Fruit fly (Drosophila melanogaster): ENCODE results near the gene Drak.

The Drak gene

DNA sequence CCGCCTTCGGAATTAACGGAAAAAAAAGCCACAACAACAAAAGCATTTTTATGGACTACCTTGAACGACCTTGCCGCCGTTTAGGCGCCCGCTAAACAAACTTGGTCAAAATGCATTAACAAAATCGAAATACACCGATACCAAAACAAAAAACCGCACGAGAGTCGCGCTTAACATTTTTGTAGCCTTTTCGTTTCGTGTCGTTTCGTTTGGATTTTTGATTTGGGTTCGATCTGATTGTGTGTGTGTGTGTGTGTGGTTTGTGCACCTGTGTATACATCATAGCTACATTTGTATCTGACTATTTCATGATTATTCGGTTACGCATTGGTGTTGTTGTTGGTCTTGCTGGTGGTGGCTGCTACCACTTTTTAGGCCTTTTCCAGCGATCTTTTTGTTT, 22.6 kb downstream of the Drak start (continued):
- TF ChIP-seq CG3163 (GFP tag; optimal IDR thresholded peaks at IDR 0.05): no peak
- TF ChIP-seq da (GFP tag; optimal IDR thresholded peaks at IDR 0.05): no peak
- TF ChIP-seq B-H2 (GFP tag; optimal IDR thresholded peaks at IDR 0.05): no peak
- TF ChIP-seq Sry-δ (GFP tag; optimal IDR thresholded peaks at IDR 0.05): no peak
- no peak for TF ChIP-seq Lim3 (GFP tag; IDR thresholded peaks at IDR 0.05)
- no peak for TF ChIP-seq az2 (GFP tag; optimal IDR thresholded peaks at IDR 0.05)
- no peak for TF ChIP-seq Asciz (GFP tag; optimal IDR thresholded peaks at IDR 0.05)
- peak; percentile 73; the same call in 1 of the 4 replicates for TF ChIP-seq chinmo (GFP tag; IDR thresholded peaks at IDR 0.05; ENCODE audit: partially characterized antibody)
- TF ChIP-seq CG12236 (GFP tag; optimal IDR thresholded peaks at IDR 0.05): no peak

DNA sequence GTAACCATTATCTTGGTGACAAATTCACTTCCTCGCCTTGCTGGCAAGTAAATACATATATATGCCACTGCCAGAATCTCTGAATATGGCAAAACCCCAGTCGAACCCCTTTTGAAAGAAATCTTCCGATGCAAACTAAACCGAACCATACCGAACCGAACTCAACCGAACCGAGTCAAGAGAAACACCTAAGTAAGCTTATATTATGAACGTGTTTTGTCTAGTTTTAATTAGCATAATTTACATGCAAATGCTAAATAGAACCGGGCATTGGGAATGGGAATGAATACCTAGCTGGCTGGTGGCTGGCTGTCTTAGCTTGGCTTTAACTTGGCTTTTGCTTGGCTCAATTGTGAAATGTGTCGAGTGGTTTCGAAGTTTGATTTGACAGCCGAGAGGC, 24.4 kb downstream of the Drak start:
- TF ChIP-seq CG13894 (tag; optimal IDR thresholded peaks at IDR 0.05) (peak; percentile 90), CG8290 (GFP tag; optimal IDR thresholded peaks at IDR 0.05) (no peak), CG8290 (tag; optimal IDR thresholded peaks at IDR 0.05) (no peak), Pdp1 (GFP tag; optimal IDR thresholded peaks at IDR 0.05) (no peak), abd-A (tag; optimal IDR thresholded peaks at IDR 0.05) (peak; percentile 80), CG14014 (GFP tag; IDR thresholded peaks at IDR 0.05) (no peak), CG8388 (GFP tag; optimal IDR thresholded peaks at IDR 0.05) (no peak), CG12391 (tag; optimal IDR thresholded peaks at IDR 0.05) (no peak), Med (GFP tag) (no peak), Xrp1 (GFP tag; IDR thresholded peaks at IDR 0.05) (no peak), vvl (GFP tag; IDR thresholded peaks at IDR 0.05) (peak; percentile 54; the same call in 1 of the 2 replicates), CG13624 (GFP tag; optimal IDR thresholded peaks at IDR 0.05) (no peak), Hsf (GFP tag; optimal IDR thresholded peaks at IDR 0.05) (no peak), E2f1 (GFP tag; IDR thresholded peaks at IDR 0.05) (no peak), ato (GFP tag; IDR thresholded peaks at IDR 0.05; ENCODE audit: partially characterized antibody) (no peak), NK7.1 (GFP tag; optimal IDR thresholded peaks at IDR 0.05) (no peak), Dp (GFP tag; optimal IDR thresholded peaks at IDR 0.05) (no peak), CG12769 (tag; optimal IDR thresholded peaks at IDR 0.05) (peak; percentile 93), Bteb2 (GFP tag; optimal IDR thresholded peaks at IDR 0.05) (no peak), nerfin-1 (tag; optimal IDR thresholded peaks at IDR 0.05) (no peak), CG11085 (GFP tag; IDR thresholded peaks at IDR 0.05) (no peak), eve (GFP tag; optimal IDR thresholded peaks at IDR 0.05) (peak in 1 of 2 experiments; percentile 40), tin (GFP tag; optimal IDR thresholded peaks at IDR 0.05) (no peak), Deaf1 (tag; optimal IDR thresholded peaks at IDR 0.05) (peak; percentile 54), chinmo (GFP tag; IDR thresholded peaks at IDR 0.05; ENCODE audit: partially characterized antibody) (peak; percentile 65; the same call in 1 of the 4 replicates), CG31224 (GFP tag; IDR thresholded peaks at IDR 0.05) (no peak), Nf-YB (GFP tag; optimal IDR thresholded peaks at IDR 0.05) (no peak)

DNA sequence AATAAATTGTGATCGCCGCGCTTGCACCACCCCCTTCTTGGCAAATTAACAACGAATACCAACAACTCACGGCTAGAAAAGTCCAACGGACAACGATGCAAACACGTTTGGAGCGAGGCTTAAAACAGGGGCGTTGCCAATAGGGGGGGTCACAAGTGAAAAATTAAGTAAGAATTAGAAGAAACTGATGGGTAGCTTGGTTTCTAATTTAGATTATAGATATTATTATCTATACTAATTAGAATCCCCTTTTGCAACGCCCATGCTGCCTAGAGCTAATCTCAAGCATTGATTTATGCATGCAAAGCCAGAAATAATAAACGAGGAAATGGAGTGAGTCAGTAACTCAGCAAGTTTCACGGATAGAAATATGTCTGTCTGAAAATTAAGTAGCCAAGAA, 25.5 kb downstream of the Drak start:
- TF ChIP-seq row (GFP tag; IDR thresholded peaks at IDR 0.05): peak; percentile 84
- TF ChIP-seq CG2199 (GFP tag; IDR thresholded peaks at IDR 0.05): peak; percentile 77
- TF ChIP-seq fd96Cb (tag; optimal IDR thresholded peaks at IDR 0.05): peak; percentile 68
- TF ChIP-seq CG8765 (GFP tag; IDR thresholded peaks at IDR 0.05): peak; percentile 36; the same call in 1 of the 2 replicates
- peak; percentile 35; the same call in 1 of the 3 replicates for TF ChIP-seq croc (GFP tag; conservative IDR thresholded peaks at IDR 0.05)
- no peak for TF ChIP-seq dan (GFP tag; IDR thresholded peaks at IDR 0.05)
- TF ChIP-seq Dad (GFP tag; optimal IDR thresholded peaks at IDR 0.05): peak; percentile 55
- no peak for TF ChIP-seq repo (GFP tag; optimal IDR thresholded peaks at IDR 0.05)
- peak; percentile 45 for TF ChIP-seq odd (GFP tag; optimal IDR thresholded peaks at IDR 0.05)
- TF ChIP-seq vfl (GFP tag; optimal IDR thresholded peaks at IDR 0.05): peak; percentile 41
- TF ChIP-seq CG8944 (GFP tag; optimal IDR thresholded peaks at IDR 0.05): no peak
- peak; percentile 53 for TF ChIP-seq Asciz (GFP tag; optimal IDR thresholded peaks at IDR 0.05)
- TF ChIP-seq ssp (GFP tag; IDR thresholded peaks at IDR 0.05): peak; percentile 52; the same call in 1 of the 2 replicates
- TF ChIP-seq Doc3 (GFP tag; IDR thresholded peaks at IDR 0.05; ENCODE audit: partially characterized antibody): no peak
- peak; percentile 17 for TF ChIP-seq CG11723 (GFP tag; optimal IDR thresholded peaks at IDR 0.05)
- TF ChIP-seq CG8388 (GFP tag; optimal IDR thresholded peaks at IDR 0.05): peak; percentile 49
- peak; percentile 86 for TF ChIP-seq Atf6 (GFP tag; IDR thresholded peaks at IDR 0.05)
- TF ChIP-seq CG10979 (tag; optimal IDR thresholded peaks at IDR 0.05): peak; percentile 60

All from whole organism, embryonic.